Worm (Caenorhabditis elegans): Measurements from ENCODE around the gene Y54E2A.9.

- TF ChIP-seq aly-2 (tag; optimal IDR thresholded peaks at IDR 0.05) (no peak), lin-39 (tag; optimal IDR thresholded peaks at IDR 0.05) (no peak), nhr-237 (tag; optimal IDR thresholded peaks at IDR 0.05) (no peak), lin-13 (GFP tag; optimal IDR thresholded peaks at IDR 0.05) (no peak), nhr-77 (tag; optimal IDR thresholded peaks at IDR 0.05) (no peak)
Measured at ce11 chrII:14785906-14786305, at the start of gene Y54E2A.9.

Data from whole organism, L2 larva.